Worm (Caenorhabditis elegans) whole organism, early embryonic: ENCODE results near the gene col-17.
"Not testable (repeated sequence)": the region's sequence is repeated elsewhere in the genome, so short reads cannot be mapped to it uniquely, and the experiment has no call there.

ENCODE experiments used
- aly-1 ChIP-seq: sonication (generic microtip); optimal IDR thresholded peaks from 2 replicates; lab custom pipeline; 2016; ENCODE audit warnings: missing genetic modification characterization, missing compliant biosample characterization
- ama-1 ChIP-seq: fragments of 150-350 bp; optimal IDR thresholded peaks from 2 replicates; lab custom pipeline; 2014
- ceh-36 ChIP-seq: sonication (generic microtip); optimal IDR thresholded peaks from 2 replicates; lab custom pipeline; 2016; ENCODE audit warnings: missing genetic modification characterization, inconsistent platforms, missing compliant biosample characterization
- ets-7 ChIP-seq: sonication (generic microtip); optimal IDR thresholded peaks from 2 replicates; lab custom pipeline; 2016; ENCODE audit warnings: missing genotype, missing genetic modification characterization, missing compliant biosample characterization
- flt-1 ChIP-seq: fragments of 200-800 bp; sonication (Bioruptor generic); IDR thresholded peaks from 2 replicates; pipeline ENCODE4 v1.3.6; 2022; ENCODE audit warnings: missing genetic modification characterization, missing compliant biosample characterization
- hmbx-1 ChIP-seq: sonication (generic microtip); optimal IDR thresholded peaks from 2 replicates; lab custom pipeline; 2016; ENCODE audit warnings: mild to moderate bottlenecking, missing genetic modification characterization, missing compliant biosample characterization
- hmg-4 ChIP-seq: fragments of 200-800 bp; sonication (Bioruptor generic); optimal IDR thresholded peaks from 2 replicates; lab custom pipeline; 2018; ENCODE audit warnings: mild to moderate bottlenecking, missing genetic modification characterization, missing compliant biosample characterization
- hnd-1 ChIP-seq: sonication (generic microtip); optimal IDR thresholded peaks from 2 replicates; lab custom pipeline; 2016; ENCODE audit warnings: missing genetic modification characterization, missing compliant biosample characterization
- scrt-1 ChIP-seq: fragments of 200-800 bp; sonication (Bioruptor generic); IDR thresholded peaks from 2 replicates; pipeline ENCODE4 v1.3.6; 2022; ENCODE audit warnings: missing genetic modification characterization, missing compliant biosample characterization
- tbx-37 ChIP-seq: fragments of 200-800 bp; sonication (Bioruptor generic); conservative IDR thresholded peaks from 2 replicates; pipeline ENCODE4 v1.3.6; 2022; ENCODE audit warnings: missing genetic modification reagents, missing genetic modification characterization, missing compliant biosample characterization

DNA sequence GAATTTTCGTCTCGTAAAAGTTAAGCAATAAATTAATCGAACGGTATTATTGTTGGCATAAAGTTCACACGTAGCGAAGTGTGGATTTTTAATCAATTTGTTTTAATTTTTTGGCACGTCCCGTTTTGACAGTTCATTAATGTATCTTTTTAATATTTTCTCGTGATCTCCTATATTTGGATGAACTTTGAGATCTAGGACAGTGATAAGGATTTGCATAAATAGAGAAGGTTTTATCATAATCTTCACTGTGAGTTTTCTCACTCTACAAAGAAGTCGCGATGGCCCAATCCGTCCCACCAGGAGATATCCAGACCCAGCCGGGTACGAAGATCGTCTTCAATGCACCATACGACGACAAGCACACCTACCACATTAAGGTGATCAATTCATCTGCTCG lies 42.2 kb downstream of the col-17 start, which contains the start of the genes C33F10.8 and msp-40:
- not testable (repeated sequence) for TF ChIP-seq scrt-1 (GFP tag; lab: Robert Waterston, UW); tbx-37 (GFP tag; lab: Robert Waterston, UW); ama-1 (lab: Kevin White, UChicago); flt-1 (GFP tag; lab: Robert Waterston, UW); aly-1 (tag; lab: Kevin White, UChicago); hmg-4 (GFP tag; lab: Kevin White, UChicago); ceh-36 (tag; lab: Kevin White, UChicago); hnd-1; ets-7 (tag; lab: Kevin White, UChicago); hmbx-1
